Worm (Caenorhabditis elegans) whole organism, dauer: ENCODE data around the gene Y81B9A.1.

ENCODE experiments used
- unc-62 ChIP-seq: sonication (generic microtip); optimal IDR thresholded peaks from 2 replicates; lab custom pipeline; 2017; ENCODE audit warnings: missing biosample characterization, missing genetic modification reagents, missing genetic modification characterization

The Y81B9A.1 gene

DNA sequence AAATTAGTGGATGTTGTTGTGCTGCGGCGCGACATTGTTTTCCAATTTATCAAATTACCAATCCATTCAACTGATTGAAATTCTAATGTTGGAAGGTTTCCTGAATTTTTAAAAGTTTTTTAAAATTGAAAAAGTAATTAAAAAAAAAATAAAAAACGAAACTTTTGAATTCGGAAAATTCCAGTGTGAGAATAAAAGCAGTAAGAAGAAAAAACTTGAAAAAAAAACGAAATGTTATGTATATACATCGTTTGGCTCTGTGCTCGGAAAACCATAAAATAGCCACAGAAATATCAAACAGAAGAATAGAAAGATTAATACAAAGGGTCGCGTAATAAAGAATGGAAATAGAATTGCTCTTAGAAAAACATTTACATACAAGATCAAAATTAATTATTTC, 39.8 kb downstream of the Y81B9A.1 start, which contains the start of gene vav-1:
Gene vav-1, minus strand, starts transcription at position 101 of the 400 bp plus-strand sequence.
- no peak for TF ChIP-seq unc-62 (GFP tag; lab: Kevin White, UChicago)

DNA sequence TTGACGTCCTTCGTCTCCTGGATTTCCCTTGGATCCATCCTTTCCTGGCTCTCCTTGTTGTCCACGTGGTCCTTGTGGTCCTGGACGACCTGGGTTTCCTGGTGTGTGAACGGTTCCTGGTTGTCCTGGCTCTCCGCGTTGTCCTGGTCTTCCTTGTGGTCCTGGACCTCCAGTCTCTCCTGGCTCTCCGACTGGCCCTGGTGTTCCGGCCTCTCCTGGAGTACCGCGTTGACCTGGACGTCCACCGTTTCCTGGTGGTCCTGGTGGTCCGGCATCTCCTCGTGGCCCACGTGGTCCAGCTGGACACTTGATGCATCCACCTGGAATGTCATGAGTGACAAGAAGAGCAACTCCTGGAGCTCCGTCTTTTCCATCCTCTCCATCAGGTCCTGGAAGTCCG, 41.6 kb downstream of the Y81B9A.1 start:
- TF ChIP-seq unc-62 (GFP tag; lab: Kevin White, UChicago) = no peak

DNA sequence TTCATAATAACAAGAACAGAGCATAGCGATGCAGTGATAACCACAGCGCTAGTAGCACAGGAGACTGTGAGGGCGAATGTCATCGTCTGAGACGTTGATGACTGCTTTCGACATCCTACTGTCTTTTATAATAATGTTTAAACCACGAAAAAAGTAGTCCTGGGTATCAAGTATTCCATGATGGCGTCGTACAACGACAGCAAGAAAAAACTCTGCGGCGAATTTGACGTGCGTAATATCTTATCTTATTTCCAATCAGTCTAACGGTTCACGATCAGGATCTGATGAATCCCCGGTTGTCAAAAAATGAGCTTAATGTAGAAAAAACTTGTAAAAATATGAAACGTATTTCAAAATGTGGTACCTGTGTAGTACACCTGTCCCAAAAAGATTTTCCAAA, 42.3 kb downstream of the Y81B9A.1 start, which contains the start of gene col-175:
Gene col-175, minus strand, starts transcription at position 101 of the 400 bp plus-strand sequence.
- no peak for TF ChIP-seq unc-62 (GFP tag; lab: Kevin White, UChicago)

DNA sequence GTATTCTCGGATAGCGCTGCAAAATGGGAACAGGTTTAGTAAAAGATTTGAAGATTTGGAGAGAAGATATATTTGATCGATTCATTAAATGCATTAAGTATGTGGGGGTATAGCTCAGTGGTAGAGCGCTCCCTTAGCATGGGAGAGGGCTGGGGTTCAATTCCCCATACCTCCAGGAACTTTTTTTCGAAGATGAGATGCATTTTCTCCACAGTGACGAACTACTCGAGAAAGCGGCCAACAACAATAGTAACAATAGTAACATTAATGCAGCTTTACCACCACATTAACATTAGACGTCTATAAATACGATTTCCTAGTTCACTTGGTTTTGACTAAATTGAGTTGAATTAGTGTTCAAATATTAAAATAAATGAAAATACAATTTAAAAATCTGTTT, 45.5 kb downstream of the Y81B9A.1 start:
- no peak for TF ChIP-seq unc-62 (GFP tag; lab: Kevin White, UChicago)

DNA sequence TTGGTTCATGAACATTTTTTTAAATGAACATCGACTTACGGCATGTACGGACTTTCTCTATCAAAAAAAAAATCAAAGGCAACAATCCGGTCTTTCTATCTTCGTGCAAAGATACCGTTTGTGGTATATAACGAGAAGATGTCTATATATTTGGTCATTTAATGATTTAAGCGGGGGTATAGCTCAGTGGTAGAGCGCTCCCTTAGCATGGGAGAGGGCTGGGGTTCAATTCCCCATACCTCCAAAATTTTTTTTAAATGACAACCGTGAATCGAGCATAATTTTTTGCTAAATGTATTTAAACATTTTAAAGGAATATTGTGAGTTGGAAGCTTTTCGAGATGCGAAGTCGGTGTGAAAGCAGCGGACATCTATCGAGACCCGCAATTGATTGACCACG, 46.4 kb downstream of the Y81B9A.1 start:
- TF ChIP-seq unc-62 (GFP tag; lab: Kevin White, UChicago) = no peak

DNA sequence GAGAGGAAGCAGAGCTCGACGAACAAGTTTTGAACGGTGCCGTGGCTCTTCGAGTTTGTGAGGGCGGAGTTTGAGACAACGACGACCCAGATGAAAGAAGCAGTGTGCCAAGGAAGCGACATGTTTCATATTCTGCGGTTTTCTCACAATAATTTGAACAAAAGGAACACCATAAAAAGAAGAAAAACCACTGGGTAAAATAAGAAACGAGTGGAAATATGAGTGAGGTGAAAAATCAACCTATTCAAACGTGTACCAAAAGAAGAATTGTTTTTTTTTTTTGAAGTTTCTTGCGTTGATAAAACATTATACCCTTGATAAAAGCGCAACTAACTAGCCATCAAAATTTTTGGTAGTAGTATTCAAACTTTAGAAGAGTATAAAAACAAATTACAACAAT, 49.9 kb downstream of the Y81B9A.1 start, which contains the start of gene lgc-4:
Gene lgc-4, minus strand, starts transcription at position 101 of the 400 bp plus-strand sequence.
- TF ChIP-seq unc-62 (GFP tag; lab: Kevin White, UChicago) = no peak

DNA sequence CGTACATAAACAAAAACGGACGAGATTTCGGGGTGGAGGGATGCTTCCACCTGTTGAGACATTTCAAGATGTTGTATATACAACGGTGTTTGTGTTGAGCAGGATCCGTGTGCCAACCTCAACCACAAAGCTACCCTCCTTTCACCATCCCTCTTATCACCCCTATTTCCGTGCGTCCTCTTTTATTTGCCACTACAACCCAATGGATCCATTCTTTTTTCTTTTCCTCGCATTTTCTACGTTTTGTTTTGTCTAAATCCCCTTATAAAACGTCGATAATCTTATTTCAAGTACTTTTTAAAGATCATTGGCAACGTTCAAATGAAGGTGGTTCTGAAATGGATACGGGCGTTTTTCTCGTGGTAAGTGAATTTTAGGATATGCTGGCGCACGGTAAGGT, 51.0 kb downstream of the Y81B9A.1 start, which contains the start of gene gpa-12:
Gene gpa-12, plus strand, starts transcription at position 301 of the 400 bp plus-strand sequence.
- no peak for TF ChIP-seq unc-62 (GFP tag; lab: Kevin White, UChicago)
